Fruit fly (Drosophila melanogaster) whole organism, wandering third instar larva: ENCODE measurements around the gene SuUR.

Source experiments
- Abd-B ChIP-seq: fragments of >200 bp; optimal IDR thresholded peaks from 2 replicates; lab custom pipeline; 2017; ENCODE audit warnings: missing biosample characterization, missing genetic modification characterization
- CG32264 ChIP-seq: fragments of 200-800 bp; sonication (Bioruptor generic); optimal IDR thresholded peaks from 2 replicates; lab custom pipeline; 2016; ENCODE audit warnings: missing biosample characterization, missing genetic modification characterization
- CG9705 ChIP-seq: fragments of 200-800 bp; sonication (Bioruptor generic); optimal IDR thresholded peaks from 2 replicates; lab custom pipeline; 2018; ENCODE audit warnings: missing biosample characterization, mild to moderate bottlenecking, missing genetic modification characterization
- CrebA ChIP-seq: fragments of 200-800 bp; sonication (Bioruptor generic); optimal IDR thresholded peaks from 2 replicates; lab custom pipeline; 2016; ENCODE audit warnings: missing biosample characterization, mild to moderate bottlenecking, missing genetic modification characterization, borderline replicate concordance
- Dfd ChIP-seq: fragments of >200 bp; optimal IDR thresholded peaks from 2 replicates; lab custom pipeline; 2017; ENCODE audit warnings: missing biosample characterization, missing genetic modification characterization
- Dif ChIP-seq: fragments of 200-275, 200-300 bp; sonication (Bioruptor generic); optimal IDR thresholded peaks from 2 replicates; lab custom pipeline; 2018; ENCODE audit warnings: missing biosample characterization, missing genetic modification characterization; ENCODE audit not compliant: partially characterized antibody
- GATAd ChIP-seq: sonication (Bioruptor generic); optimal IDR thresholded peaks from 2 replicates; lab custom pipeline; 2016; ENCODE audit warnings: missing biosample characterization, missing genetic modification characterization
- HLH106 ChIP-seq: fragments of 200-800 bp; optimal IDR thresholded peaks from 3 replicates; lab custom pipeline; 2019; ENCODE audit warnings: missing biosample characterization, mild to moderate bottlenecking, missing genetic modification characterization, moderate library complexity
- Hnf4 ChIP-seq: fragments of 200-800 bp; sonication (Bioruptor generic); optimal IDR thresholded peaks from 2 replicates; lab custom pipeline; 2016; ENCODE audit warnings: missing biosample characterization, mild to moderate bottlenecking, missing genetic modification characterization
- Hr78 ChIP-seq: fragments of >200 bp; optimal IDR thresholded peaks from 2 replicates; lab custom pipeline; 2017; ENCODE audit warnings: missing biosample characterization, missing genetic modification characterization
- Hr83 ChIP-seq: fragments of 200-300 bp; sonication (Bioruptor generic); optimal IDR thresholded peaks from 2 replicates; lab custom pipeline; 2016; ENCODE audit warnings: missing biosample characterization, mild to moderate bottlenecking, missing genetic modification characterization, moderate library complexity; ENCODE audit not compliant: poor library complexity, severe bottlenecking
- Jra ChIP-seq: sonication (Bioruptor generic); optimal IDR thresholded peaks from 2 replicates; lab custom pipeline; 2016; ENCODE audit warnings: missing biosample characterization, missing genetic modification characterization
- Mio ChIP-seq: sonication (Bioruptor generic); optimal IDR thresholded peaks from 2 replicates; lab custom pipeline; 2016; ENCODE audit warnings: missing biosample characterization, missing genetic modification characterization
- Myc ChIP-seq: fragments of >200 bp; optimal IDR thresholded peaks from 2 replicates; lab custom pipeline; 2017
- N ChIP-seq: fragments of >200 bp; optimal IDR thresholded peaks from 2 replicates; lab custom pipeline; 2018; ENCODE audit warnings: missing biosample characterization, missing external identifiers, missing genetic modification characterization
- OdsH ChIP-seq: fragments of 200-800 bp; sonication (Bioruptor generic); optimal IDR thresholded peaks from 2 replicates; lab custom pipeline; 2016; ENCODE audit warnings: missing biosample characterization, mild to moderate bottlenecking, missing genetic modification characterization
- Rel ChIP-seq, 2 experiments: fragments of 200-800 bp; sonication (Bioruptor generic) in 1 of 2; optimal IDR thresholded peaks; 2 replicates in 1 of 2; 3 replicates in 1 of 2; lab custom pipeline; 2016 to 2019; ENCODE audit warnings: mild to moderate bottlenecking in 2 of 2, missing biosample characterization in 2 of 2, missing genetic modification characterization in 2 of 2, moderate library complexity in 1 of 2
- Sp1 ChIP-seq: fragments of 200-800 bp; sonication (Bioruptor generic); optimal IDR thresholded peaks from 3 replicates; lab custom pipeline; 2019; ENCODE audit warnings: missing biosample characterization, mild to moderate bottlenecking, missing genetic modification characterization, moderate library complexity
- Vsx2 ChIP-seq: fragments of 200-300, 225-300 bp; sonication (Bioruptor generic); optimal IDR thresholded peaks from 2 replicates; lab custom pipeline; 2018; ENCODE audit warnings: missing biosample characterization, missing genetic modification characterization; ENCODE audit not compliant: partially characterized antibody
- br ChIP-seq: fragments of 200-800 bp; sonication (Bioruptor generic); optimal IDR thresholded peaks from 2 replicates; lab custom pipeline; 2016; ENCODE audit warnings: missing biosample characterization, missing genetic modification characterization
- brk ChIP-seq: fragments of 200-800 bp; sonication (Bioruptor generic); optimal IDR thresholded peaks from 2 replicates; lab custom pipeline; 2016; ENCODE audit warnings: missing biosample characterization, mild to moderate bottlenecking, missing genetic modification characterization
- dl ChIP-seq, 2 experiments: fragments of 175-275, 200-275 bp in 1 of 2; fragments of 200-275 bp in 1 of 2; sonication (Bioruptor generic); optimal IDR thresholded peaks; lab custom pipeline; 2018; ENCODE audit warnings: mild to moderate bottlenecking in 2 of 2, missing biosample characterization in 2 of 2, missing genetic modification characterization in 2 of 2, moderate library complexity in 2 of 2; ENCODE audit not compliant: partially characterized antibody in 2 of 2, insufficient read depth in 1 of 2
- dmrt93B ChIP-seq: fragments of 200-800 bp; sonication (Bioruptor generic); optimal IDR thresholded peaks from 2 replicates; lab custom pipeline; 2018; ENCODE audit warnings: missing biosample characterization, mild to moderate bottlenecking, missing genetic modification characterization
- dsf ChIP-seq: sonication (Bioruptor generic); optimal IDR thresholded peaks from 2 replicates; lab custom pipeline; 2016; ENCODE audit warnings: missing biosample characterization, missing genetic modification characterization, borderline replicate concordance
- ey ChIP-seq: fragments of 200-800 bp; sonication (Bioruptor generic); optimal IDR thresholded peaks from 2 replicates; lab custom pipeline; 2016; ENCODE audit warnings: missing biosample characterization, missing genetic modification characterization
- foxo ChIP-seq, 2 experiments: fragments of 200-800 bp; sonication (Bioruptor generic); optimal IDR thresholded peaks; 2 replicates in 1 of 2; 3 replicates in 1 of 2; lab custom pipeline; 2016 to 2017; ENCODE audit warnings: missing biosample characterization in 2 of 2, missing genetic modification characterization in 2 of 2
- fru ChIP-seq: fragments of 200-800 bp; sonication (Bioruptor generic); optimal IDR thresholded peaks from 3 replicates; lab custom pipeline; 2016; ENCODE audit warnings: missing biosample characterization, mild to moderate bottlenecking, missing genetic modification characterization
- h ChIP-seq: fragments of 200-800 bp; sonication (Bioruptor generic); optimal IDR thresholded peaks from 3 replicates; lab custom pipeline; 2016; ENCODE audit warnings: missing biosample characterization, mild to moderate bottlenecking, missing genetic modification characterization
- jim ChIP-seq: fragments of 175-275, 200-325 bp; sonication (Bioruptor generic); optimal IDR thresholded peaks from 2 replicates; lab custom pipeline; 2016; ENCODE audit warnings: missing biosample characterization, mild to moderate bottlenecking, missing genetic modification characterization
- lola ChIP-seq: fragments of >200 bp; optimal IDR thresholded peaks from 2 replicates; lab custom pipeline; 2017; ENCODE audit warnings: missing biosample characterization, missing genetic modification characterization
- pan ChIP-seq: fragments of >200 bp; optimal IDR thresholded peaks from 2 replicates; lab custom pipeline; 2017
- psq ChIP-seq: fragments of 200-800 bp; sonication (Bioruptor generic); optimal IDR thresholded peaks from 3 replicates; lab custom pipeline; 2017; ENCODE audit warnings: missing biosample characterization, mild to moderate bottlenecking, missing genetic modification characterization, moderate library complexity
- rgr ChIP-seq: fragments of 200-800 bp; sonication (Bioruptor generic); optimal IDR thresholded peaks from 3 replicates; lab custom pipeline; 2016; ENCODE audit warnings: missing biosample characterization, mild to moderate bottlenecking, missing genetic modification characterization
- sage ChIP-seq: fragments of 200-800 bp; sonication (Bioruptor generic); optimal IDR thresholded peaks from 2 replicates; lab custom pipeline; 2016; ENCODE audit warnings: missing biosample characterization, mild to moderate bottlenecking, missing genetic modification characterization
- sv ChIP-seq: fragments of 200-800 bp; sonication (Bioruptor generic); optimal IDR thresholded peaks from 3 replicates; lab custom pipeline; 2016; ENCODE audit warnings: missing biosample characterization, missing genetic modification characterization
- tai ChIP-seq: sonication (Bioruptor generic); optimal IDR thresholded peaks from 2 replicates; lab custom pipeline; 2016; ENCODE audit warnings: missing biosample characterization, missing genetic modification characterization
- usp ChIP-seq: fragments of >200 bp; optimal IDR thresholded peaks from 2 replicates; lab custom pipeline; 2017; ENCODE audit warnings: missing biosample characterization, missing genetic modification characterization
- woc ChIP-seq: sonication (Bioruptor generic); optimal IDR thresholded peaks from 2 replicates; lab custom pipeline; 2016; ENCODE audit warnings: missing biosample characterization, mild to moderate bottlenecking, missing genetic modification characterization

Gene SuUR

dm6 chr3L:11093046-11093520 lies 28.3 kb downstream of the SuUR start, which contains the start of gene JIL-1:
TSS of gene JIL-1 (minus strand) at chr3L:11093193.
- TF ChIP-seq ey (GFP tag; lab: Kevin White, UChicago) (peak; percentile 51), pan (lab: Kevin White, UChicago) (no peak), Myc (lab: Kevin White, UChicago) (peak; percentile 2), Dif (GFP tag; lab: Kevin White, UChicago) (no peak), rgr (GFP tag; lab: Kevin White, UChicago) (peak; percentile 74), Vsx2 (GFP tag; lab: Kevin White, UChicago) (peak; percentile 25), Hr83 (GFP tag; lab: Kevin White, UChicago) (peak; percentile 38), HLH106 (tag; lab: Kevin White, UChicago) (peak; percentile 68), N (GFP tag; lab: Kevin White, UChicago) (no peak), Jra (peak; percentile 75), Hr78 (GFP tag; lab: Kevin White, UChicago) (no peak), woc (GFP tag; lab: Kevin White, UChicago) (peak; percentile 76), Hnf4 (GFP tag; lab: Kevin White, UChicago) (peak; percentile 83), dsf (GFP tag; lab: Kevin White, UChicago) (peak; percentile 60), h (GFP tag; lab: Kevin White, UChicago) (peak; percentile 77), jim (GFP tag; lab: Kevin White, UChicago) (peak; percentile 6), Sp1 (GFP tag; lab: Kevin White, UChicago) (peak; percentile 56), foxo (GFP tag; optimal IDR thresholded peaks at IDR 0.05; lab: Kevin White, UChicago) (peak in 1 of 2 experiments; percentile 78), CG32264 (GFP tag; lab: Kevin White, UChicago) (no peak), dl (GFP tag; optimal IDR thresholded peaks at IDR 0.05; lab: Kevin White, UChicago; ENCODE audit: insufficient read depth in 1 of 2, partially characterized antibody in 2 of 2) (no peak), dmrt93B (no peak), GATAd (GFP tag; lab: Kevin White, UChicago) (peak; percentile 41), Abd-B (no peak), br (peak; percentile 66), fru (GFP tag; lab: Kevin White, UChicago) (peak; percentile 62), sage (peak; percentile 65), brk (GFP tag; lab: Kevin White, UChicago) (peak; percentile 69), OdsH (GFP tag; lab: Kevin White, UChicago) (peak; percentile 20), sv (GFP tag; lab: Kevin White, UChicago) (peak; percentile 69), psq (peak; percentile 75), CrebA (GFP tag; lab: Kevin White, UChicago) (no peak), tai (GFP tag; lab: Kevin White, UChicago) (peak; percentile 40), usp (no peak), lola (GFP tag; lab: Kevin White, UChicago) (no peak), CG9705 (GFP tag; lab: Kevin White, UChicago) (peak; percentile 29), Dfd (GFP tag; lab: Kevin White, UChicago) (no peak), Rel (GFP tag; optimal IDR thresholded peaks at IDR 0.05; lab: Kevin White, UChicago) (peak; percentile 36), Rel (tag; optimal IDR thresholded peaks at IDR 0.05; lab: Kevin White, UChicago) (peak; percentile 32), Mio (GFP tag; lab: Kevin White, UChicago) (peak; percentile 0)

- TF ChIP-seq dmrt93B (no peak), dsf (GFP tag; lab: Kevin White, UChicago) (no peak), lola (GFP tag; lab: Kevin White, UChicago) (no peak), jim (GFP tag; lab: Kevin White, UChicago) (no peak), ey (GFP tag; lab: Kevin White, UChicago) (no peak), h (GFP tag; lab: Kevin White, UChicago) (no peak), Dif (GFP tag; lab: Kevin White, UChicago) (no peak)
Measured at dm6 chr3L:11094279-11094678, 29.5 kb downstream of the SuUR start.
